Worm (Caenorhabditis elegans): Measurements from ENCODE around the gene deg-3.

The deg-3 gene

DNA sequence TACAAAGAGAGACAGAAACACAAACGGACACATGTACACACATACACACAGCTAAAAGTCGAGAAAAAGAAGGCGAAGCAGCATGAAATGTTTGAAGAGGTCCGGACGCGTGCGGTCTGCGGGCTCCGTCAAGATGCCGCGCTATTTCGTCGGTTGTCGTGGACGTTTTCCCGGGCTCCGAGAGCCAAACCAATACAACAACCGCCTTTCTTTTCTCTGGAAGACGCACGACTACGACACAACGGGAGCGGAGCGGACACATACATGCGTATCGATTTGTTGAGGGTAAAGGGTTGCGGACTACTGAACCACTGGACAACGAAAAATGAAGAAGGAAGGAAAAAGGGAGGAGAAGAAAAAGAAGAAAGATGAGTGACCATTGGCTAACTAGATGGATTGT lies 30.4 kb upstream of the deg-3 start:
- no peak for TF ChIP-seq pqm-1 (tag; optimal IDR thresholded peaks at IDR 0.05)
- TF ChIP-seq pag-3 (tag; optimal IDR thresholded peaks at IDR 0.05; ENCODE audit: borderline replicate concordance, insufficient read depth) = no peak
- no peak for TF ChIP-seq xbp-1 (tag; optimal IDR thresholded peaks at IDR 0.05)
- peak; percentile 7 for TF ChIP-seq unc-86 (tag; optimal IDR thresholded peaks at IDR 0.05)
- no peak for TF ChIP-seq nhr-28 (tag; optimal IDR thresholded peaks at IDR 0.05)
- TF ChIP-seq nhr-47 (tag; optimal IDR thresholded peaks at IDR 0.05) = peak; percentile 0
- TF ChIP-seq sox-4 (tag; optimal IDR thresholded peaks at IDR 0.05) = no peak
- no peak for TF ChIP-seq jun-1 (tag; optimal IDR thresholded peaks at IDR 0.05)
- peak in 1 of 2 experiments; percentile 6 for TF ChIP-seq lin-35 (GFP tag; optimal IDR thresholded peaks at IDR 0.05)
- TF ChIP-seq nhr-71 (tag; optimal IDR thresholded peaks at IDR 0.05) = peak; percentile 26
- peak; percentile 80 for TF ChIP-seq lin-14 (GFP tag; optimal IDR thresholded peaks at IDR 0.05)
- TF ChIP-seq tbx-2 (tag; optimal IDR thresholded peaks at IDR 0.05) = peak; percentile 16
- TF ChIP-seq isw-1 (GFP tag; IDR thresholded peaks at IDR 0.05) = no peak

DNA sequence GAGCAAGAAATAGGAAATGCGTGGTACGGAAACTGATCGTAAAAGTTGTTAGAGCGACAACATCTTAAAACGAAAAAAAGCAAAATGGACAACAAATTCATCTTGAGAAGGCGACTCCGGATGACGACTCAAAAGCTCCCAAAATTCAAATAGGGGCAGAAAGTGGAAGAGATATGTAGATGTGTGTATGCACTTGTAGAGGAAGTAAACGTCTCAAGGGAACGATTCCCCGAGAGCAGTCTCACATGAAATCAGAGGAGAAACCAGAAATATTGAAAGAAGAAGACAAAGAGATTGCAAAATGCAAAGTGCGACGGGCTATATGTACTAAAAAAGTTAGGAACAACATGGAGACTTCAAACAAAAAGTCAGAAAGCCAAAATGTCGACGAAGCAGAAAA lies 28.5 kb upstream of the deg-3 start, which contains the start of gene F57B7.2:
TSS of gene F57B7.2 (minus strand) at position 101 of the 400 bp plus-strand sequence.
- peak; percentile 38 for TF ChIP-seq lin-14 (GFP tag; optimal IDR thresholded peaks at IDR 0.05)
- no peak for TF ChIP-seq ceh-82 (tag; optimal IDR thresholded peaks at IDR 0.05)

DNA sequence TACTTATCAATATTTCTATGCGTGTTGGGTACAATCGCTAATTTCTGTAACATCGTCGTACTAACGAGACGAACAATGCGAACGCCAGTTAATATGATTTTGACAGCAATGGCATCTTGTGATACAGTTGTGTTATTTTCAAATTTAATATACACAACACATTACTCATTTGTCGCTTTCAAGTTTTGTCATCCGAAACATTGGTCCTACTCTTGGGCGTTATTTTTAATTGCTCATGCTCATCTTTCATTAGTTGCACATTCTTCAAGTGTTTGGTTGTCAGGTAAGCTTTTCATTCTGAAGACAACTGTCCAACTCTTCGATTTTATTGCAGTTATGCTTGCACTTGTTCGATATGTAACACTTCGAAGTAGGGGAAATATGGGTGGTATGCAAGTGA lies 24.2 kb upstream of the deg-3 start:
- no peak for TF ChIP-seq nhr-90 (tag; optimal IDR thresholded peaks at IDR 0.05; ENCODE audit: poor library complexity)
- TF ChIP-seq snu-23 (GFP tag; optimal IDR thresholded peaks at IDR 0.05) = no peak
- TF ChIP-seq unc-30 (tag; optimal IDR thresholded peaks at IDR 0.05) = no peak
- TF ChIP-seq nhr-19 (GFP tag; conservative IDR thresholded peaks at IDR 0.05) = no peak
- no peak for TF ChIP-seq lin-14 (GFP tag; optimal IDR thresholded peaks at IDR 0.05)
- no peak for TF ChIP-seq lin-15B (tag; optimal IDR thresholded peaks at IDR 0.05)
- TF ChIP-seq hpl-2 (GFP tag; optimal IDR thresholded peaks at IDR 0.05) = no peak

DNA sequence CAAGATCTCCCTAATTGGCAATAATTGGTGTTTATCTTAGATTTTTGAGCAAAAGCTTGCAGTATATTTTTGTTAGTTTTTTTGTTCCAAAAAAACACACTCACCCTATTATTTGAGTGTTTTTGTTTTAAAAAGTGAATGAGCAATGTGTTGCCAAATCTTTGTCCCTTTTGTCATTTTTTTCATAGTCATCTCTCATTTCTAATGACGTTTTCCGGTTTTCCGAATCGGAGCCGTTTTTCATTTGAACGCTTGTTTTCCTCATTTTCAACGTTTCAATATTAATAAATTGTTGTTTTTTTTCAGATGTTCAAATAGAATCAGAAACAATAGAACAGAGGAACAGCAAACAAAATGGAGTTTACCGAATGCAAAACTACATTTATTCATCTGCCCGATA lies 23.5 kb upstream of the deg-3 start, which contains the start of gene dmsr-1:
TSS of gene dmsr-1 (plus strand) at position 301 of the 400 bp plus-strand sequence.
- no peak for TF ChIP-seq fkh-8 (tag; optimal IDR thresholded peaks at IDR 0.05)

DNA sequence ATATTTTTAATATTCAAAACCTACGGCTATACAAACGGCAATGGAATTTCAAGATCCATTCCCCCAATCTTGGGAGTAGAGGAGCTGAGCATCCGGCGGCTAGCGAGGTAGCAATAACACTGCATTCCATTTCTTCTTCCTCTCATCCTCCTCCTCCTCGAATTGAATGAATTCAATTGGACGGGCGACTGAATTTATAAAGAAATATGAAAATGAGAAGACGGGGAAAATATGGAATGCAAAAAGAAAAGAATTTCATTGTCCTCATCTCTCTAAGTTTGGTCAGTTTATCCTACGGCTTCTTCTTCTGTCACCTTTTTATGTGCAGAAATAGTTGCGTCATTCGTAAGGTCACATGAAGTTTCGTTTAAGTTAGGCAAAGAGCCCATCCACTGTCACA lies 21.4 kb upstream of the deg-3 start:
- TF ChIP-seq lin-14 (GFP tag; optimal IDR thresholded peaks at IDR 0.05) (peak; percentile 33), lin-13 (GFP tag; optimal IDR thresholded peaks at IDR 0.05) (no peak), sptf-1 (tag; optimal IDR thresholded peaks at IDR 0.05) (no peak)

DNA sequence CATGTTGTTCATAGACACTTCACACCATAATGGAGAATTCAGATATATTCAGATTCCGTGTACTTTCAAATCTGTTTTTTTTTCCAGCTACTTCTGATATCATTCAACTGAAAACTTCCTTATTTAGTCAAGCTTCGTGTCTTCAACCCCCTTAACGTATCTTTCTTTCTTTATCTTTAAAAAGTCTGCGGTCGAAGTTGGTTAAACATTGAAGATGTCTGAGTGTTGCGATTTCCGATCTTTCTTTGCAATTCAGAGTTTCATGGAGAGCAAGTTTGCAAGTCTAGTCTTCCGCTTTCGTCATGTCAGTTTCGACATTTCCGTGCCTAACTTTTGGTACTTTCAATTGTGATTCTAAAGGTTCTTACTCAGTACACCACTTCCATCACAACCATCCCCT lies 20.3 kb upstream of the deg-3 start:
- TF ChIP-seq vab-15 (tag; optimal IDR thresholded peaks at IDR 0.05) (no peak), nhr-71 (tag; optimal IDR thresholded peaks at IDR 0.05) (no peak)

DNA sequence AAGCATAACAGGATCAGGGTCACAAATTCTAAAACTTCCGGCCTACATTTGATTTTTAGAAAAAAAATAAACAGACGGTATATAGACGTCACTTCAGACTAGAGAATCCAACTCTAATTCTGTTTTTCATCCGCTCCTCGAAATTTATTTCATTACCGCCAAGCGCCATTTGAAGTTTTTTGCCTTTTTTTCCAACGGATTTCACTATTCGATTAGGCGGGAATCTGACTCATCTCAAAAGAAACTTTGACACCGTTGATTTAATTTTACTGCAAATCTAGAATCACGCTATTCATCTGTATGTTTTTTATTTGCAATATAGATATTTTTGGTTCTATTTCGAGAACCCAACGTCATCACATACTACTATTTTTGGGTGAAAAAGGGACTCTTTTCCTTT lies 15.9 kb upstream of the deg-3 start:
- no peak for TF ChIP-seq ztf-11 (tag; optimal IDR thresholded peaks at IDR 0.05)
- TF ChIP-seq snu-23 (GFP tag; optimal IDR thresholded peaks at IDR 0.05) = no peak
- TF ChIP-seq swsn-7 (tag; optimal IDR thresholded peaks at IDR 0.05) = no peak
- TF ChIP-seq ceh-90 (tag; optimal IDR thresholded peaks at IDR 0.05) = no peak
- peak; percentile 72 for TF ChIP-seq fkh-10 (GFP tag; optimal IDR thresholded peaks at IDR 0.05)
- no peak for TF ChIP-seq lin-39 (tag; optimal IDR thresholded peaks at IDR 0.05)
- peak; percentile 11 for TF ChIP-seq lin-14 (GFP tag; optimal IDR thresholded peaks at IDR 0.05)
- no peak for TF ChIP-seq sox-4 (tag; optimal IDR thresholded peaks at IDR 0.05)
- no peak for TF ChIP-seq grh-1 (GFP tag; IDR thresholded peaks at IDR 0.05)

Measured in whole organism, L1 larva.